Worm (Caenorhabditis elegans) whole organism, L1 larva: Measurements from ENCODE around the gene fbxa-22.

ENCODE experiments used
- Y116A8C.19 ChIP-seq: sonication (generic microtip); optimal IDR thresholded peaks from 2 replicates; lab custom pipeline; 2016; ENCODE audit warnings: missing compliant biosample characterization, missing genetic modification characterization, borderline replicate concordance
- efl-3 ChIP-seq: fragments of 200-800 bp; sonication (Bioruptor generic); optimal IDR thresholded peaks from 2 replicates; lab custom pipeline; 2018; ENCODE audit warnings: mild to moderate bottlenecking, missing genetic modification characterization, missing compliant biosample characterization
- egl-27 ChIP-seq, 2 experiments: fragments of 150-350 bp in 1 of 2; sonication (generic microtip); optimal IDR thresholded peaks; 3 replicates each; lab custom pipeline; 2017 to 2018; ENCODE audit warnings: missing biosample characterization in 2 of 2, missing genetic modification characterization in 2 of 2, missing genetic modification reagents in 2 of 2
- ets-5 ChIP-seq: fragments of 200-800 bp; sonication (Bioruptor generic); IDR thresholded peaks from 2 replicates; pipeline ENCODE4 v1.3.6; 2022; ENCODE audit warnings: missing genetic modification characterization, missing compliant biosample characterization
- lir-3 ChIP-seq: sonication (generic microtip); optimal IDR thresholded peaks from 2 replicates; lab custom pipeline; 2016; ENCODE audit warnings: mild to moderate bottlenecking, missing genetic modification characterization, moderate library complexity, missing compliant biosample characterization; ENCODE audit not compliant: poor library complexity
- nhr-11 ChIP-seq: fragments of 150-350 bp; optimal IDR thresholded peaks from 2 replicates; lab custom pipeline; 2014; ENCODE audit warnings: missing biosample characterization, missing genetic modification characterization
- unc-62 ChIP-seq: fragments of 150-350 bp; optimal IDR thresholded peaks from 2 replicates; lab custom pipeline; 2014; ENCODE audit warnings: missing biosample characterization, missing genetic modification reagents, missing genetic modification characterization
- vab-15 ChIP-seq: sonication (generic microtip); optimal IDR thresholded peaks from 2 replicates; lab custom pipeline; 2017; ENCODE audit warnings: missing genotype, mild to moderate bottlenecking, missing genetic modification characterization, missing compliant biosample characterization

ce11 chrIII:981960-982359 is 43.3 kb downstream of the fbxa-22 start:
- no peak for TF ChIP-seq vab-15 (tag; lab: Kevin White, UChicago)
- peak in 1 of 2 experiments; percentile 4 for TF ChIP-seq egl-27 (tag; optimal IDR thresholded peaks at IDR 0.05; lab: Kevin White, UChicago)
- TF ChIP-seq nhr-11 (tag; lab: Kevin White, UChicago) = no peak
- no peak for TF ChIP-seq unc-62
- no peak for TF ChIP-seq Y116A8C.19
- TF ChIP-seq ets-5 = no peak
- TF ChIP-seq efl-3 (GFP tag; lab: Kevin White, UChicago) = no peak
- no peak for TF ChIP-seq lir-3 (tag; lab: Kevin White, UChicago)
